Fruit fly (Drosophila melanogaster): Measurements from ENCODE around the gene CG15249.

DNA sequence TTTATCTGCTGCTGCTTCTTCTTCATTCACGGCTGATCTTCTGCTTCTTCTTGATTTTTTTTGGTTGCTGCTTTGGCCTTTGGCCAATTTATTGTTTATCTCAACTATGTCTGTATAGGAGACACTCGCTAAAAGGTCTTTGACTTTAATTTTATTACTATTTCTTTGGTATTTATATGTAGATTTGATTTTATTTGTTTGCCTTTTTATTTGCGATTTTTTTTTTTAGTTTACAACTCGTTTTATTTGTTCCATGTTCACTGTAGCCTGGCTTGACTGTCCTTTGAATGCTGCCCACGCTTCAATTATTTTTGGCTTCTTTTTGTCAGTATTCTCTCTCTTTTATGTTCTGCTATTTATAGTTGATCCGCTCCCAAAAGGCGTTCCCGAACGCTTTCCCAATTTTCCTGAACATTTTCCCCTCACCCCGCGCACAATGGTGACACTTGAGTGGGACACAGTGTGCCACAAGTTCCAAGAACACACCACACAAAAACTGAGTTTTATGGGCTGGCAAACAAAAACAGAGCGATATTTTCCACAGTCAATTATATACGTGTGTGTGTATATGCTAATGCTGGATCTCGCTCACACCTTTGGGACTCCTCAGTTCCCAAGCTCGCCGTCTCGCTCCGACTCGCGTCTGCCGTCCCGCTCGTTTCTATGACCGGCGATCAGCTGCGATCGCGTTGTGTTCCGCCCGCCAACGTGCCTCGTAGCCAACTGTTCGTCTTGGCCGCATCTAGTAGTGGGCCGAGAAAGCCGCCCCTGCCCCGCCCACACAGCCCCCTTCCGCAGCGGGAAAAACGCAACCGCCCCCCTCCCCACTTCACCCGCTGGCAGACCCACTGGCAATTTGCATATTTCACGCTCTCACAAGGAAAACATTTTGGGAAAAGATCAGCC is 23.2 kb downstream of the CG15249 start, which contains the start of gene CG15247:
- TF ChIP-seq Gug (GFP tag; IDR thresholded peaks at IDR 0.05) (peak; percentile 22; the same call in 1 of the 2 replicates), acj6 (GFP tag; optimal IDR thresholded peaks at IDR 0.05) (peak; percentile 14), svp (GFP tag) (peak; percentile 77), CG8632 (GFP tag; optimal IDR thresholded peaks at IDR 0.05) (no peak), Sox15 (GFP tag; optimal IDR thresholded peaks at IDR 0.05) (no peak), Eip78C (GFP tag) (peak; percentile 66)

Data from whole organism, prepupa.